Worm (Caenorhabditis elegans): ENCODE data around the gene lfi-1.

The lfi-1 gene

ce11 chrX:4997548-4998087 lies 21.0 kb downstream of the lfi-1 start, which contains the start of gene ZC8.6 (continued):
- TF ChIP-seq Y48G9A.11 (GFP tag; IDR thresholded peaks at IDR 0.05), result no peak
- no peak for TF ChIP-seq snpc-1.2 (GFP tag; IDR thresholded peaks at IDR 0.05)
- no peak for TF ChIP-seq cey-2 (tag; optimal IDR thresholded peaks at IDR 0.05; ENCODE audit: borderline replicate concordance, insufficient read depth)
- TF ChIP-seq php-3 (GFP tag; IDR thresholded peaks at IDR 0.05), result no peak
- TF ChIP-seq mxl-3 (GFP tag; optimal IDR thresholded peaks at IDR 0.05), result peak; percentile 26
- TF ChIP-seq unc-62 (GFP tag; optimal IDR thresholded peaks at IDR 0.05 in 1 of 2), result no peak
- no peak for TF ChIP-seq unc-62 (tag; optimal IDR thresholded peaks at IDR 0.05)
- TF ChIP-seq ceh-44 (GFP tag; IDR thresholded peaks at IDR 0.05), result no peak
- TF ChIP-seq Y105C5A.15 (GFP tag; IDR thresholded peaks at IDR 0.05), result no peak
- TF ChIP-seq mdt-29 (GFP tag; IDR thresholded peaks at IDR 0.05), result no peak
- TF ChIP-seq hlh-11 (tag; optimal IDR thresholded peaks at IDR 0.05), result peak; percentile 67
- no peak for TF ChIP-seq aly-2 (tag; optimal IDR thresholded peaks at IDR 0.05)
- no peak for TF ChIP-seq snpc-4 (tag; optimal IDR thresholded peaks at IDR 0.05)
- TF ChIP-seq hmg-1.1 (GFP tag; IDR thresholded peaks at IDR 0.05), result peak; percentile 65
- no peak for TF ChIP-seq Y5F2A.4 (GFP tag; optimal IDR thresholded peaks at IDR 0.05)
- no peak for TF ChIP-seq F44E2.7 (GFP tag; IDR thresholded peaks at IDR 0.05)
- no peak for TF ChIP-seq spr-3 (GFP tag; optimal IDR thresholded peaks at IDR 0.05)
- no peak for TF ChIP-seq ztf-7 (tag; optimal IDR thresholded peaks at IDR 0.05)
- no peak for TF ChIP-seq set-16 (GFP tag; IDR thresholded peaks at IDR 0.05)
- TF ChIP-seq ZK546.5 (tag; optimal IDR thresholded peaks at IDR 0.05), result no peak
- TF ChIP-seq lin-39 (tag; optimal IDR thresholded peaks at IDR 0.05), result no peak
- TF ChIP-seq mdl-1 (tag; optimal IDR thresholded peaks at IDR 0.05), result peak in 1 of 2 experiments; percentile 33
- no peak for TF ChIP-seq zfp-3 (GFP tag; conservative IDR thresholded peaks at IDR 0.05)
- no peak for TF ChIP-seq F26F4.8 (GFP tag; conservative IDR thresholded peaks at IDR 0.05)
- peak; percentile 3 for TF ChIP-seq pqm-1 (tag; optimal IDR thresholded peaks at IDR 0.05)
- TF ChIP-seq T26A8.4 (GFP tag; IDR thresholded peaks at IDR 0.05), result no peak
- TF ChIP-seq hlh-30 (tag; optimal IDR thresholded peaks at IDR 0.05; ENCODE audit: insufficient read depth), result peak; percentile 13
- no peak for TF ChIP-seq ZK337.2 (GFP tag; IDR thresholded peaks at IDR 0.05)
- no peak for TF ChIP-seq F49E8.2 (tag; optimal IDR thresholded peaks at IDR 0.05; ENCODE audit: borderline replicate concordance)
- TF ChIP-seq dpl-1 (GFP tag; optimal IDR thresholded peaks at IDR 0.05), result peak; percentile 14
- TF ChIP-seq duxl-1 (tag; optimal IDR thresholded peaks at IDR 0.05; ENCODE audit: poor library complexity), result no peak
- TF ChIP-seq dmd-9 (GFP tag; IDR thresholded peaks at IDR 0.05), result no peak
- TF ChIP-seq dve-1 (tag; optimal IDR thresholded peaks at IDR 0.05; ENCODE audit: insufficient read depth), result peak; percentile 53
- no peak for TF ChIP-seq Y75B8A.6 (GFP tag; IDR thresholded peaks at IDR 0.05)
- TF ChIP-seq fkh-10 (GFP tag; optimal IDR thresholded peaks at IDR 0.05), result no peak
- TF ChIP-seq tag-97 (GFP tag; IDR thresholded peaks at IDR 0.05), result no peak
- TF ChIP-seq lir-3 (tag; optimal IDR thresholded peaks at IDR 0.05), result no peak
- TF ChIP-seq egl-43 (GFP tag; IDR thresholded peaks at IDR 0.05), result no peak
- no peak for TF ChIP-seq zip-2 (tag; optimal IDR thresholded peaks at IDR 0.05)
- TF ChIP-seq F37D6.2 (tag; optimal IDR thresholded peaks at IDR 0.05), result no peak
- TF ChIP-seq ces-1 (GFP tag; optimal IDR thresholded peaks at IDR 0.05), result no peak
- TF ChIP-seq lim-7 (GFP tag; IDR thresholded peaks at IDR 0.05), result no peak
- peak; percentile 20 for TF ChIP-seq nhr-11 (tag; optimal IDR thresholded peaks at IDR 0.05)
- no peak for TF ChIP-seq F10B5.3 (tag; optimal IDR thresholded peaks at IDR 0.05)
- no peak; the same call in 1 of the 2 replicates for TF ChIP-seq dmd-6 (GFP tag; IDR thresholded peaks at IDR 0.05)
- no peak for TF ChIP-seq unc-130 (GFP tag; optimal IDR thresholded peaks at IDR 0.05)
- TF ChIP-seq arid-1 (GFP tag; conservative IDR thresholded peaks at IDR 0.05), result no peak
- no peak for TF ChIP-seq ctbp-1 (GFP tag; IDR thresholded peaks at IDR 0.05)
- no peak for TF ChIP-seq zfp-2 (tag; optimal IDR thresholded peaks at IDR 0.05)
- no peak for TF ChIP-seq ceh-62 (tag; optimal IDR thresholded peaks at IDR 0.05)
- TF ChIP-seq zip-11 (GFP tag; IDR thresholded peaks at IDR 0.05), result no peak
- TF ChIP-seq ztf-11 (tag; optimal IDR thresholded peaks at IDR 0.05), result no peak

Data from whole organism, L4 larva.